Fruit fly (Drosophila melanogaster): ENCODE data around the gene Fuca.
A peak's percentile ranks its signal among the peaks of the same experiment; 100 is the strongest.

Gene Fuca

DNA sequence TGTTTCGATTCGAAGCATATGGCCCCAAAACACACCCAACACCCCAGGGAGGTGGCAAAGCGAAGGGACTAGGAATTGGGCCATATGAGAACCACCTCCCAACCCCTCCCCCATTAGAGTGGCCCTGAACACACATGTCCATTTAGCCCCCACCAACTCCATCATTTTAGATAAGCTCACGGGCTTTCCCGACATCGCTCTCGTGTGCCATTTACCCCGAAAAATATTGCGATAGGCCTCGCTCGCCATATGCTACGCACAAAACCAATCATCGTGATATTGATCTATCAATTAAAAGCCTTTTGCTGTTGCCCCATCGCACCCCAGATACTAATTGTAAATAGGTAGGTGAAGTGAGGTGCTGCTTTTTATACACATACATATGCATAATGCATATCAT lies 7.9 kb upstream of the Fuca start:
- TF ChIP-seq CG13894 (tag; optimal IDR thresholded peaks at IDR 0.05) (peak; percentile 15), Lim3 (GFP tag; IDR thresholded peaks at IDR 0.05) (peak; percentile 40; the same call in 1 of the 2 replicates), CG10209 (GFP tag; optimal IDR thresholded peaks at IDR 0.05) (no peak), Hr51 (GFP tag; optimal IDR thresholded peaks at IDR 0.05) (no peak), CG8290 (GFP tag; optimal IDR thresholded peaks at IDR 0.05) (no peak), CG8290 (tag; optimal IDR thresholded peaks at IDR 0.05) (no peak), CkIIα-i1 (GFP tag; IDR thresholded peaks at IDR 0.05) (no peak), caup (GFP tag; optimal IDR thresholded peaks at IDR 0.05; ENCODE audit: severe bottlenecking) (peak; percentile 27), CG11247 (GFP tag; IDR thresholded peaks at IDR 0.05) (no peak), sens (GFP tag) (peak; percentile 69), sug (tag; optimal IDR thresholded peaks at IDR 0.05) (peak; percentile 72), gsb-n (tag; optimal IDR thresholded peaks at IDR 0.05) (no peak), sob (GFP tag; IDR thresholded peaks at IDR 0.05) (0 out of 2 replicates have a peak, but pooled peaks have one; percentile 15), Hey (tag; optimal IDR thresholded peaks at IDR 0.05) (peak; percentile 41), Nf-YC (tag; optimal IDR thresholded peaks at IDR 0.05) (no peak), twi (tag; optimal IDR thresholded peaks at IDR 0.05) (peak; percentile 62), lab (GFP tag; optimal IDR thresholded peaks at IDR 0.05) (peak; percentile 37), Opbp (GFP tag; IDR thresholded peaks at IDR 0.05; ENCODE audit: partially characterized antibody) (no peak), cwo (GFP tag; optimal IDR thresholded peaks at IDR 0.05) (peak; percentile 30), Awh (GFP tag; IDR thresholded peaks at IDR 0.05) (0 out of 2 replicates have a peak, but pooled peaks have one; percentile 18), CG34422 (GFP tag; IDR thresholded peaks at IDR 0.05) (no peak), Vsx1 (GFP tag; optimal IDR thresholded peaks at IDR 0.05) (no peak), sim (GFP tag; IDR thresholded peaks at IDR 0.05) (0 out of 2 replicates have a peak, but pooled peaks have one; percentile 8), Med (GFP tag) (peak; percentile 60), CG12769 (tag; optimal IDR thresholded peaks at IDR 0.05) (peak; percentile 62), grn (GFP tag; optimal IDR thresholded peaks at IDR 0.05) (peak; percentile 90), crol (GFP tag; IDR thresholded peaks at IDR 0.05) (peak; percentile 64; the same call in 1 of the 2 replicates), Deaf1 (tag; optimal IDR thresholded peaks at IDR 0.05) (peak; percentile 31), CG10543 (GFP tag; optimal IDR thresholded peaks at IDR 0.05) (peak; percentile 39), so (GFP tag; IDR thresholded peaks at IDR 0.05) (peak; percentile 7; the same call in 1 of the 3 replicates), CG34376 (GFP tag; optimal IDR thresholded peaks at IDR 0.05) (peak; percentile 9), exex (tag; optimal IDR thresholded peaks at IDR 0.05) (peak; percentile 87), CG14965 (GFP tag; optimal IDR thresholded peaks at IDR 0.05; ENCODE audit: borderline replicate concordance) (no peak), mirr (GFP tag; optimal IDR thresholded peaks at IDR 0.05) (peak; percentile 90)

DNA sequence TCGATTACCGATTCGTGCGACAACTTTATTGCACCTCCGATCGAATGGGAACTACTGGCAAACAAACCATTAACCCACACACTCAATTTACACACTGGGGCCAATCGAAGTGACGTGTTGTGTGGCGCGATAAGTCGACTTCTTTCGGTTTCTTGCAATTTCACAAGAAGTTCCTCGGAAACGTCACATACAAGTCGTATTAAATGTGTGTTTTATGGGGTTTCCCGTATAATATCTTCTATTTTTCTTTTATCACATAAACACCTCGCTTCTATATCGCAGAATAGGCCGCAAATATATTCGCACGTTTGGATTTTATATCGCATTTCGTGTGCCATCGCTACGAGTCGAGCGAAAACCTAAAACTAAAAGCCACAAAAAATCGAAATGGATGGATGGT lies 7.2 kb upstream of the Fuca start:
- TF ChIP-seq exex (tag; optimal IDR thresholded peaks at IDR 0.05) (peak; percentile 43), odd (GFP tag; optimal IDR thresholded peaks at IDR 0.05) (no peak), sug (tag; optimal IDR thresholded peaks at IDR 0.05) (peak; percentile 1)

DNA sequence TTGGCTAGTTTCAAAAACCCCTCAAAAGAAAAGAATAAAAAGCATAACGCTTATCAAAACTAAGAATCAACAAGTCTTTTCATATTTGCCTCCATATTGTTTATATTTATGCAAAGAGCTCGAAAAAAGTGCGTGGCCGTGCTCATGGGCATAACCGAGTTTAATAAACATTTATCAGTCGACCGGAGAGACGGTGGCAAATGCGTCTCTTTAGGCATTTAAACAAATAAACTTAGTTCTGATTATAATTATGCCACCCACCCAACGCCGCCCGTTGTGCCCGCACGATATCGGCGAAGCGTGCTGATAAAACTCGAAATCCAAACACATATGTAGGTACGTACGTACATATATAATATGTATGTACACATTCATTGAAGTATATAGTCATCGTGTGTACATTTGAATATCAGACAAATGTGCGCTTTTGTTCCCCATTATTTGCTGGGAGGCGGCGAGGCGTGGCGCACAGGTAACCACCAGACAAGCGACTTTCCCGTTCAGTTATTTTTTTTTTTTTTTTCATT lies 5.9 kb upstream of the Fuca start:
- TF ChIP-seq stc (GFP tag; IDR thresholded peaks at IDR 0.05) (no peak), Awh (GFP tag; IDR thresholded peaks at IDR 0.05) (no peak), Dref (GFP tag; IDR thresholded peaks at IDR 0.05) (no peak), ac (GFP tag; optimal IDR thresholded peaks at IDR 0.05) (no peak), sd (tag; optimal IDR thresholded peaks at IDR 0.05) (peak; percentile 38), twi (tag; optimal IDR thresholded peaks at IDR 0.05) (no peak), so (GFP tag; IDR thresholded peaks at IDR 0.05) (no peak), CG8924 (tag; optimal IDR thresholded peaks at IDR 0.05) (peak; percentile 38), Pdp1 (GFP tag; optimal IDR thresholded peaks at IDR 0.05) (peak in 1 of 2 experiments; percentile 43), nerfin-1 (tag; optimal IDR thresholded peaks at IDR 0.05) (no peak), CG8359 (GFP tag; optimal IDR thresholded peaks at IDR 0.05; ENCODE audit: borderline replicate concordance) (no peak), CG30020 (tag; optimal IDR thresholded peaks at IDR 0.05) (no peak), CG13296 (GFP tag; optimal IDR thresholded peaks at IDR 0.05) (peak; percentile 61), esg (GFP tag; conservative IDR thresholded peaks at IDR 0.05) (no peak), ind (GFP tag; optimal IDR thresholded peaks at IDR 0.05) (no peak), sob (GFP tag; IDR thresholded peaks at IDR 0.05) (no peak), btn (GFP tag; optimal IDR thresholded peaks at IDR 0.05) (no peak)
